Fruit fly (Drosophila melanogaster) whole organism, adult: ENCODE data around the gene SmB.

Experiments used
- CG14711 ChIP-seq: fragments of 200-800 bp; sonication (Bioruptor generic); optimal IDR thresholded peaks from 2 replicates; lab custom pipeline; 2018; ENCODE audit warnings: missing biosample characterization, mild to moderate bottlenecking, missing genetic modification characterization, moderate library complexity
- CG7045 ChIP-seq: fragments of 200-800 bp; sonication (Bioruptor generic); optimal IDR thresholded peaks from 2 replicates; lab custom pipeline; 2017; ENCODE audit warnings: missing biosample characterization, mild to moderate bottlenecking, missing genetic modification characterization
- ovo ChIP-seq: fragments of 200-800 bp; sonication (Bioruptor generic); optimal IDR thresholded peaks from 2 replicates; lab custom pipeline; 2016; ENCODE audit warnings: missing biosample characterization, missing genetic modification characterization
- toe ChIP-seq: fragments of 200-800 bp; sonication (Bioruptor generic); optimal IDR thresholded peaks from 2 replicates; lab custom pipeline; 2016; ENCODE audit warnings: missing biosample characterization, missing genetic modification characterization

dm6 chr2L:10408122-10408576 is 18.3 kb downstream of the SmB start, which contains the start of the genes Ip259 and RpS27A:
- no peak for TF ChIP-seq ovo
- TF ChIP-seq CG14711 (tag; lab: Kevin White, UChicago): peak; percentile 60
- peak; percentile 80 for TF ChIP-seq CG7045 (GFP tag; lab: Kevin White, UChicago)
- no peak for TF ChIP-seq toe (GFP tag; lab: Kevin White, UChicago)
